Fruit fly (Drosophila melanogaster) Kc167 (cell line): ENCODE results near the gene CG15728.

Source experiments
- Myc ChIP-seq: fragments of >200 bp; optimal IDR thresholded peaks from 2 replicates; lab custom pipeline; 2017; ENCODE audit warnings: missing external identifiers
- Sin3A ChIP-seq: fragments of >200 bp; optimal IDR thresholded peaks from 2 replicates; lab custom pipeline; 2018; ENCODE audit warnings: missing external identifiers
- h ChIP-seq: fragments of >200 bp; optimal IDR thresholded peaks from 3 replicates; lab custom pipeline; 2018; ENCODE audit warnings: missing external identifiers
- insv ChIP-seq: fragments of >200 bp; optimal IDR thresholded peaks from 3 replicates; lab custom pipeline; 2018; ENCODE audit warnings: missing external identifiers
- psq ChIP-seq: fragments of >200 bp; optimal IDR thresholded peaks from 2 replicates; lab custom pipeline; 2017; ENCODE audit warnings: missing external identifiers
- ttk ChIP-seq: sonication (Bioruptor generic); optimal IDR thresholded peaks from 2 replicates; lab custom pipeline; 2017; ENCODE audit warnings: missing external identifiers

CG15728 gene

DNA sequence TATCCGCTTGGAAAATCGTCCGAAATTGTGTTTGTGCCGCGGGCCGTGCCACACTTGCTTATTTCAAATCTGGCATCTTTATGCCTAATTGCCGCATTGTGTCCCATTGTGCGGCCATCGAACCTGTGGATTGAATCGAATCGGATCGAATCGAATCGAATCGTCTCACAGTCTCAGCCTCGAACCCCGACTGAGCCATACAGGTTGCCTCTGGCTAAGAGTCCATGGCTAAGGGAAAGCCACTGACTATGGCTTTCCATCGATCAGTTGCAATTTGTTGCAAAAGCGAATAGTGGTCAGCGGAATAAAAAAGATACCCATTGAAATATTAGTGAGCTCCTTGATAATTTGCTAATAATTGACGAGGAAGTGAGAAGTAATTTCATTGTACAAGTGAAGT, at the start of gene CG15728:
CG15728 (plus strand) TSS at position 301 of the 400 bp plus-strand sequence.
- TF ChIP-seq insv (lab: Kevin White, UChicago) (no peak), Sin3A (lab: Kevin White, UChicago) (no peak), psq (no peak), h (lab: Kevin White, UChicago) (no peak), ttk (lab: Kevin White, UChicago) (no peak), Myc (lab: Kevin White, UChicago) (no peak)

DNA sequence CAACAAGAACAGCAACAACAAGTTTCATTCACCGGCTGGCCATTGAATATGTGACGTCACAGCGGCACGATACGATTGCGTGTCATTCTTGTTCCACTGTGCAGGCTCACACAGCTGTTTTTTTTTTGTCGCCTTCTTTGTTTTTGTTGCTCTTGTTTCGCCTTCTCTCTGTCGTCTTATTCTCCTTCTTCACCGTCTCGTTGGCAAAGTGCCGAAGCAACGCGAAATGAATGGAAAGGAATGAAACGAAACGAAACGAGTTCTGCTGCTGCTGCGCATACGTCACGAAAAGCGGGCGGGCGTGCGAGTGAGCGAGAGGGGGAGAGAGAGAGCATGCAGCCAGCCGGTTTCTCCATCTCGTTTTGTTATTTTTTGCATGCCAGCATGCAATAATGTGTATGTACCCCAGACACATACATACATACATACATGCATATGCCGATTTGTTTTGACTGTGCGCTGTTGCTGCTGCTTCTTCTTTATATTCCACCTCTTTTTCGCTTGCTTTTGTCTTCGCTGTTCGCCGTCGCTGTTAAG, 49.4 kb upstream of the CG15728 start:
- TF ChIP-seq psq (peak; percentile 32), ttk (lab: Kevin White, UChicago) (no peak), Sin3A (lab: Kevin White, UChicago) (no peak)

DNA sequence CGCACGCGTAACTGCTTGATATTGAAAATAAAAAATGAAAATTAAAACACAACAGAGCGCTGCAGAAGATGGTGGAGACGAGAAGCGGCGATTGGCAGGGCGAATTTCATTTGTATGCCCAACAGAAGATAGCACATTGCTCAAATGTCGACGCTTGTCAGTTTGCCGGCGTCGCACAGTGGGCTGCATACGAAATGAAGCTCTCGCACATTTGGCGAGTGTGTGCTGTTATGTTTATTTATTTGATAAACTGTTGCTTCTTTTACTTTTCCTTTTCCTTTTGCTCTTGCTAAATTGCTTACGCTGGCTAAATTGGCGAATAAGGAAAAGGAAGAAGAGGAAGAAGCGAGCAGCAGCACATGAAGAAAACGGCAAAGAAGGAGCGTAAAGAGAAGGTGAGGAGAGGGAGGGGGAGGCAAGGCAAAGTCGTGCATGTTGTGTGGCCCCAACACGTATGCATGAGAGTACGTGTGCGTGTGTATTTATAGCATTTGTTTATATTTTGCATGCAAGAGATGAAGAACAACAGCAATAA, 48.7 kb upstream of the CG15728 start:
- TF ChIP-seq ttk (lab: Kevin White, UChicago), result no peak
- peak; percentile 10 for TF ChIP-seq psq
- TF ChIP-seq h (lab: Kevin White, UChicago), result no peak
- TF ChIP-seq insv (lab: Kevin White, UChicago), result no peak
- no peak for TF ChIP-seq Sin3A (lab: Kevin White, UChicago)

DNA sequence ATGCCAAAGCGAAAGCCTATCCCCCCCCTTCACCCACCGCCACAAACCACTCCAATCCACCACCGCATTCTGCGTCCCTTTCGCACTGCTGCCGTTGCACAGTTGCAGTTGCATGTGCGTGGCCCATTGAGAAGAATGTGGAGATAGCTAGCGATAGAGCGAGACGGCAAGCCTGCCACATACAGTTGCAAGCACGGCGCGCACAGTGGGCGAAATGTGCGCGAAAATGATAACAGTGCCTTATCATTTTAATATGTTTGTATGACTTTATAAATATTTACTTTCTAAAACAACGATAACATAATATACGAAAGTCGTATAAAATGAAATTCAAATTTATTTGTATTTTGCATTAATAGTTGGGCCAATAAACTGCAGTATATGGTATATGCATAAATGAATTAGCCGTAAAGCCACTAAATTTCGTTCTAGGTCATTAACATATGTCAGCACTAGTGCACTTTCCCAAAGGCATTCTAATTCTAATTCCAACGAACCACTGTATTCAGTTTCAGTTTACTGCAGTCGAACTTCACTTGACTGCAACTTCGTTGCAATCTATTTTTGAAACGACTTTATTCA, 48.2 kb upstream of the CG15728 start:
- TF ChIP-seq Myc (lab: Kevin White, UChicago) (no peak), h (lab: Kevin White, UChicago) (no peak), ttk (lab: Kevin White, UChicago) (no peak), Sin3A (lab: Kevin White, UChicago) (no peak), psq (no peak), insv (lab: Kevin White, UChicago) (no peak)

DNA sequence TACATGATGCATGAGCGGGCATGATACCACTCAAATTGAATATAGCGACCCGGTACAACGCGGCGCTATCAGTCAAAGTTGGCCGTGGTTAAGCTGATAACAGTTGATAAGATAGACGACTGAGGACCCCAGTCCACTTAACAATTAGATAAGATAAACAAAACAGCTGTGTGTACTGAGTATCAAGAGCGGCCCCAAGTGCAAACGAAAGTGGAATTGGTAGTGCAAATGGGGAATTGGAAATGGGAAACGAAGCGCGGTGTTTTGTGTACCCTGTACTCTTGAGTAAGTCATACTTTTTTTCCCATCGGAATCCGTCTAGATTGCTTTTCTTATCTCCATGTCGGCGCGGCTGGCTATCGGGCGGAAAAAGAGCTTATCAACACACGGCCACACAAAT, 46.4 kb upstream of the CG15728 start:
- TF ChIP-seq insv (lab: Kevin White, UChicago) (no peak), Sin3A (lab: Kevin White, UChicago) (no peak), psq (no peak), Myc (lab: Kevin White, UChicago) (no peak)

DNA sequence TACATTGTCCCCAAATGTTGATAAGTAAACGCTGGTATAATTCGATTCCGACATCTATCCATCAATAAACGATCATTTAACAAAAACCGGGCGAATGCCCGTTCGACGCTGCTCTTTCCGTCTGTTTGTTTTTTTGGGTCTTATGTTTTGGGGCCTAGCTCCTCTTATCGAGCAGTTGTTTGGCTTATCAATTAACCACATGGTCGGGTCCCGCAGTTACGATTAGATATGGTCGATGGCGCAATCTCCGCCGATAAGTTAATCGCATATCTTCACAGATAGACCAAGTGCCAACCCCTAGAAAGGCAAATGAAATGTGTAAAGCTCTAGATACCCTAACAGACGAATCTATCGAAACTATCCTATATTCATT, 45.8 kb upstream of the CG15728 start:
- no peak for TF ChIP-seq psq
- TF ChIP-seq insv (lab: Kevin White, UChicago), result no peak
- TF ChIP-seq Sin3A (lab: Kevin White, UChicago), result no peak
- no peak for TF ChIP-seq h (lab: Kevin White, UChicago)
- TF ChIP-seq Myc (lab: Kevin White, UChicago), result no peak
- no peak for TF ChIP-seq ttk (lab: Kevin White, UChicago)

DNA sequence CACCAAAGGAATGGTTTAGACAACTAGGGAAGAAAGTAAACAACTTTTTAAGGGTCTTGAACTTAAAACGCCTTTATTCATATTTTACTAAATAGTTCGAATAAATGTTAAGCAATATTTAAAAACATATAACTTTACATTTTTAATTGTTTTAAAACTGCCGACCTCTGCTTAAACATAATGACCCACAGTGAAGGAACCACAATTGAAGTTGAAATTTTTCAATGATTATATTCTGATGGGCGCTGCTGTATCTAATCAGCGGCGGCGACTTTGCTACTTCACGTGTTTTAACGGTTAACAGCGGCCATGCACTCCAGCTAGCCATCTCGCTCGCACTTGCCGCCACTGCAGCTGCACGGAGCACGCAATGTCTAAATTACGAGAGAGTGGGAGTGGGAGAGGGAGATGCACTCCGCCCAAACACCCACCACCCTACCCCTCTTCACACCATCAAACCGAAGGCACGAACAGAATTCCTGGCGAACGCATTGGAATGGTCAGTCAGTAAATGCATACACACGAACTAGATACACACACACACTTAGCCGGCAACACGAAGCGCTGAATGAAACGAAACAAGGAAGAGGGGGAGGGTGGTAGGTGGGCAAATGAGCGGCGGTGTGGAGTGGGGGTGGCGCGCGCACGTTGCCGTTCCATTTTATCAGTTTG, 45.3 kb upstream of the CG15728 start:
- TF ChIP-seq insv (lab: Kevin White, UChicago), result no peak
- no peak for TF ChIP-seq Myc (lab: Kevin White, UChicago)

DNA sequence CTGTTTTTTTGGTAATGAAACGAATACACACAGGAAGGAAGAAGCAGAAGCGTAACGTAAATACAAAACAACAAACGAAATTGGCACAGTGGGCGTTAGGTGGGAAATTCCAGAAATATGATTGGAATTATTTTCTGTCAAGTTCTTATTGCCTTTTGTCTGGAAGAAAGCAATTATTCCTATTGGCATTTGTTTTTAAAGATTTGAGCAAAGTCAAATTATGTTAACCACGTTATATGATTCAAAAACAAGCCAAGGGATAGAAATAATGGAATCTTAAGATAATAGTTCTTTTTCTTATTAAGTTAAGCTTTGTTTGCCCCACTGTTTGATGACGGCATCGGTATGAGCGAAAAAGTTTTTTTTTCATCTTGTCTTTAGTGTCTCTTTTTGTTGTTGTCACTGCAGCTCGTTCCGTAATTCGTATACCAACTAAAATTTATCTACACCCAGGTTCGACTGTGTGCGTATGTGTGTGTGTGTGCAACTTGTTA, 44.5 kb upstream of the CG15728 start:
- TF ChIP-seq Myc (lab: Kevin White, UChicago) (no peak), insv (lab: Kevin White, UChicago) (no peak), Sin3A (lab: Kevin White, UChicago) (no peak)

DNA sequence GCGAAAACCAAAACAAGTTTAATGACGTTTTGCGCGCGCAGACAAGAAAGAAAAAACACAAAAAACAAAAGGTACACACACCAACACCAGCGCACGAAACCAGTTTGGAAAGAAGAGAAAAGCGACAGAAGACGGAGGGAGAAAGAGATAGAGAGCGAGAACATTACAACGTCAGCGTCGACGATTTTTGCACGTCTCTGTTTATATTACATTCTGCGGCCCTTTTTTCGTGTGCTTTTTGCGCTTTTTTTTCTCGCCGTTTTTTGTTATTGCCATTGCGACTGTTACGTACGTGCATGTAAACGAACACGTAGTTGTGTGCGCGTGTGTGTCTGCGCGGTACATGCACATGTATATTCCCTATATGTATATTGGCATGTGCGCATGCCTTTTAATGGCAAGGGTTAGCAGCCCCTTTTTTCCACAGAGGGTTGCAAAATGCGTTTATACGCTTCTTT, 44.0 kb upstream of the CG15728 start:
- TF ChIP-seq insv (lab: Kevin White, UChicago), result no peak
- no peak for TF ChIP-seq Sin3A (lab: Kevin White, UChicago)
- no peak for TF ChIP-seq ttk (lab: Kevin White, UChicago)
- no peak for TF ChIP-seq Myc (lab: Kevin White, UChicago)
- no peak for TF ChIP-seq psq
- TF ChIP-seq h (lab: Kevin White, UChicago), result no peak

DNA sequence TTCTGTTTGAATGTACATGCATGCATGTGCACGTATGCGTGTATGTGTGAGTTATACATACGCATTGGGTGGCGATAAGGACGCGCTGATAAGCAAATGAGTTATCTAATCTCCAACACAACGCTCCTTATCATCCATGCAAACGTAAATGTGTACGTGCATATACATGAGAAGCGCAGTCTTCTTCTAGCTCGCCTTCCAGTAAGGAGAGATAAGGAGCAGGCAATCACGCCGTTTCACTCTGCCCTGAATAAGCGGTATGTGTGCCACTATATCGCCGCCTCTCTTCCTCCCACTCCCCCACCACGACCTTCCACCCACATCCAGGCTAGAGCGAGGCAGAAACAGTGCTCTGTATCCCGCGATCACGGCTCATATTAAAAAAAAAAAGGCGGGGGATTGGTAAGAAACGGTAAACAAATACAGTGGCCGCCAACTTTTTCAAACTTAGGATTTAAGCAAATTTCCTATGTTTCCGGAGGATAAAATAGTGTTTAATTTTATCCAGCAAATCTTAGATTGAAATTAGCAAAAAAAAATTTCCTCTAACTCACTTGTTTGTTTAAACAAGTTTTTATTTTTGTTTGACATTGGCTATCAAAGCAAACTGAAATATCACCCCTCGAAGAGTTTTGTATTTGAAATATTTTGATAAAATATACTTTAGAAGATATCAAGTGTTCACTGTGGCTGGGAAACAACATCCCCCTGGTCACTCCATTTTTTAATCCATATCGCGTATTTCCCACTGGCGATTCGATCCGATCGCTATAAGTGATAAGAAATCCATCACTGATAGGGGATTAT, 43.4 kb upstream of the CG15728 start:
- TF ChIP-seq psq (no peak), ttk (lab: Kevin White, UChicago) (no peak), insv (lab: Kevin White, UChicago) (no peak), h (lab: Kevin White, UChicago) (no peak), Myc (lab: Kevin White, UChicago) (no peak), Sin3A (lab: Kevin White, UChicago) (no peak)

DNA sequence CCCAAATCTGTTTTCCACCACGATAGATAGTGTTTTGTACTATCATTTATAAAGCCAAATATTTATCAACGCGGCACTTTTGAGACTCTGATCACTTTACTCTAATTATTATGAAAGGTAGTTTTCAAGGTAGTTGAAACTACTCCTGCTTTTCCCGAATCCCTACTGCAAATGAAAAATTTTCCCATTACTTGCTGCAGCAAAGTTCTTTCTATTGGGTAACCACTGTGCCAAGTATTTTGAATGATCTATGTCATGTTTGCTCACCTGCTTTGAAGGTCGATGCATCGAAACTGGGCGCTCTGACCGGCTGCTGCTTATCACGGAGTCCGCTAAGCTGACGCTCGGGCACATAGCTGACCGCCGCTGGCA, 42.8 kb upstream of the CG15728 start:
- TF ChIP-seq Myc (lab: Kevin White, UChicago) (no peak), psq (no peak), h (lab: Kevin White, UChicago) (no peak), Sin3A (lab: Kevin White, UChicago) (no peak), insv (lab: Kevin White, UChicago) (no peak), ttk (lab: Kevin White, UChicago) (no peak)
